Worm (Caenorhabditis elegans) whole organism, mixed stage, embryonic: ENCODE data around the gene str-193.

ENCODE experiments used
- blmp-1 ChIP-seq: fragments of 150-350 bp; optimal IDR thresholded peaks from 2 replicates; lab custom pipeline; 2014; ENCODE audit warnings: missing biosample characterization, missing genetic modification characterization
- elt-1 ChIP-seq: sonication (generic microtip); optimal IDR thresholded peaks from 2 replicates; lab custom pipeline; 2017; ENCODE audit warnings: missing genetic modification characterization, mild to moderate bottlenecking, missing compliant biosample characterization, antibody characterized with exemption, moderate library complexity, borderline replicate concordance; ENCODE audit not compliant: insufficient read depth
- lin-13 ChIP-seq: fragments of 150-350 bp; optimal IDR thresholded peaks from 2 replicates; lab custom pipeline; 2014; ENCODE audit warnings: missing biosample characterization, missing genetic modification characterization
- nhr-12 ChIP-seq: fragments of 150-350 bp; optimal IDR thresholded peaks from 2 replicates; lab custom pipeline; 2014; ENCODE audit warnings: missing biosample characterization, missing genetic modification characterization
- nhr-237 ChIP-seq: fragments of 150-350 bp; optimal IDR thresholded peaks from 2 replicates; lab custom pipeline; 2014; ENCODE audit warnings: missing biosample characterization, missing genetic modification characterization
- nhr-28 ChIP-seq: fragments of 150-350 bp; optimal IDR thresholded peaks from 2 replicates; lab custom pipeline; 2014; ENCODE audit warnings: missing biosample characterization, missing genetic modification characterization
- ztf-11 ChIP-seq: fragments of 150-350 bp; optimal IDR thresholded peaks from 2 replicates; lab custom pipeline; 2014; ENCODE audit warnings: missing biosample characterization, missing genetic modification characterization

ce11 chrV:9868311-9868710, 46.7 kb upstream of the str-193 start, which contains the start of gene srab-17:
- TF ChIP-seq nhr-28 (tag; lab: Kevin White, UChicago) (no peak), nhr-12 (tag; lab: Kevin White, UChicago) (no peak), lin-13 (tag; lab: Kevin White, UChicago) (no peak), blmp-1 (tag; lab: Kevin White, UChicago) (no peak), nhr-237 (tag; lab: Kevin White, UChicago) (no peak), ztf-11 (tag; lab: Kevin White, UChicago) (no peak), elt-1 (tag; lab: Kevin White, UChicago) (no peak)
